Fruit fly (Drosophila melanogaster): ENCODE data around the gene CG6785.

Gene CG6785

DNA sequence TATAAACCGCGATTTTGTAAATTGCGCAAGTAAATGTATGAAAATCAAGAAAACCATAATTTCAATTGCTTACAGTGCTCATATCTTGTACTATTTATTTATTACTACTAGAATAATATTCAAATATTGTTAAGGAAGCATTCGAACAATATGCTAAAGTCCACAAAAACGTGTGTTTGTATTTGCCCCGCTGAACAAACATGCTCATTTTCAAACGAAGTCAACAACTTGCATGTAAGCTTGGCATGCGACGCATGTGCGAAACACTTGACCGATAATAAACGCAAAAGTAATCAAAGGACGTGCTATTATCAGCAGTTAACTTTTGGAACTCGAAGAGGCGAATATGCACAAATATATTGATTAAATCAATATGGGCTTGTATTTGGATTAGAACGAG lies 23.8 kb downstream of the CG6785 start:
- TF ChIP-seq Sin3A (optimal IDR thresholded peaks at IDR 0.05) (no peak), psq (optimal IDR thresholded peaks at IDR 0.05) (no peak), insv (optimal IDR thresholded peaks at IDR 0.05) (no peak), ttk (optimal IDR thresholded peaks at IDR 0.05) (no peak), h (optimal IDR thresholded peaks at IDR 0.05) (no peak), Myc (optimal IDR thresholded peaks at IDR 0.05) (no peak)

DNA sequence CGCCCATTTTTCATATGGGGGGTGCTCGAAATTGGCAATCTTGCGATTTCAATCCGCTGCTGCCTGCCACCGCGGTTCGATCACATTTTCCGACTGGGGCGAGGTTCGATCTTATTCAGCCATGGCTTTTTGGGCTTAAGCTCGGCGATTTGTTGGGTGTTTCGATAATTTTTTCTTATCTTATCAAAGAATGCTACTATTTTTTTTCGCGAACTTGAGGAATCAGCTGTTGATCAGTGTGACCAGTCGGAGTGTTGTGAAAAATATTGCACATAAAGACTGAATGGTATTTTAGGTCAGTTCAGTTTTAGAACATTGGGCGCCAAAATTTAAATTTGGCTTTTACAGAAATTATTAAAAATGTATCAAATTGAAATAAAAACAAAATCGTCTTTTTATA lies 24.3 kb downstream of the CG6785 start, which contains the start of gene Wdr81:
Gene Wdr81, minus strand, starts transcription at position 226 of the 400 bp plus-strand sequence.
- TF ChIP-seq insv (optimal IDR thresholded peaks at IDR 0.05) (no peak), psq (optimal IDR thresholded peaks at IDR 0.05) (no peak), ttk (optimal IDR thresholded peaks at IDR 0.05) (no peak), Myc (optimal IDR thresholded peaks at IDR 0.05) (no peak), Sin3A (optimal IDR thresholded peaks at IDR 0.05) (no peak)

DNA sequence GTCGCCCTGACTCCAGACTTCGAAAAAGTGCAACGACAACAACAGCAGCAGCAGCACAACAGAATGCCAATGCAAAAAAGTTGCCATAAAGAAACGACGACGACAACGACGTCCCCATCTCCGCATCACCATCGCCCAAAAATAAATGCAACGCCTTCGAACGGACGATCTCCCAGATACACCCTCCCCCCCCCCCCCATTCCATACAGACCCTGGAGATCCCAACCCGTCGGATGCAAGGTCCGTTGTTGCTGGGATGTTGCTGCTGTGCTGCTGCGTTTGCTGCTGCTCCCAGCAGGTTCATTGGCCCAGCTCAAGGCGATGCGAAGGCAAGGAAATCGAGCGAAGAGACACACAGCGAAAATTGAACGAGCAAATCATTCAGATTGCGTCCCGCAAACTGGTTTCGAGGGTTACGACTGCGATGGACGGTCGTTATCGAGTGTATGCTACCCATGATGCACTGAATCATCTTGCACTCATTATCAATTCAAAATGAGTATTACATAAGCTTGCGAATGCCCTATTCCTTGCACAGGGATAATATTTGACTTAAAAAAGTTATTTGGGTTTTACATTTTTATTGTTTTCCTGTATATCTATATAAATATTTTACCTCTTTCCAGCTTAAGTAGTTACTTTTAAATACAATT lies 31.1 kb downstream of the CG6785 start:
- no peak for TF ChIP-seq h (optimal IDR thresholded peaks at IDR 0.05)
- no peak for TF ChIP-seq Myc (optimal IDR thresholded peaks at IDR 0.05)
- no peak for TF ChIP-seq Sin3A (optimal IDR thresholded peaks at IDR 0.05)
- TF ChIP-seq insv (optimal IDR thresholded peaks at IDR 0.05) = no peak
- TF ChIP-seq ttk (optimal IDR thresholded peaks at IDR 0.05) = no peak
- TF ChIP-seq psq (optimal IDR thresholded peaks at IDR 0.05) = no peak

DNA sequence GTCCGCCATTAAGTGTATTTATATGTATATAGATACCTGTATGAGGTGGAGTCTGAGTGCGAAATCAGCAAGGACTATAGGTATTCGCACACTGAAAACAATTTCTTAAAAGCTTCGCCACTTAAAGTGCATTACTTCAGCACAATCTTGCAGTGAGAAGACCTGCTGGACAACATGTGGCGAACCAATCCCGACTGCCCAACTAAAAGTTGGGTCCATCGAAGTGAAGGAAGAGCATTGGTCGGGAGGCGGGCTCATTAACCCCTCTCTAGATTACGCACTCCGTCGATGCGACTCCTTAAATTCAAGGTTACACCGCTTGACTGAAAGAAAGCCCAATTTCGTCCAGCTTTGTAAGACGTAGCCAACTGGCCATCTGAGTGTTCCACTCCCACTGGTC lies 31.8 kb downstream of the CG6785 start:
- TF ChIP-seq insv (optimal IDR thresholded peaks at IDR 0.05) (no peak), Sin3A (optimal IDR thresholded peaks at IDR 0.05) (no peak), h (optimal IDR thresholded peaks at IDR 0.05) (no peak), ttk (optimal IDR thresholded peaks at IDR 0.05) (no peak), Myc (optimal IDR thresholded peaks at IDR 0.05) (no peak), psq (optimal IDR thresholded peaks at IDR 0.05) (no peak)

DNA sequence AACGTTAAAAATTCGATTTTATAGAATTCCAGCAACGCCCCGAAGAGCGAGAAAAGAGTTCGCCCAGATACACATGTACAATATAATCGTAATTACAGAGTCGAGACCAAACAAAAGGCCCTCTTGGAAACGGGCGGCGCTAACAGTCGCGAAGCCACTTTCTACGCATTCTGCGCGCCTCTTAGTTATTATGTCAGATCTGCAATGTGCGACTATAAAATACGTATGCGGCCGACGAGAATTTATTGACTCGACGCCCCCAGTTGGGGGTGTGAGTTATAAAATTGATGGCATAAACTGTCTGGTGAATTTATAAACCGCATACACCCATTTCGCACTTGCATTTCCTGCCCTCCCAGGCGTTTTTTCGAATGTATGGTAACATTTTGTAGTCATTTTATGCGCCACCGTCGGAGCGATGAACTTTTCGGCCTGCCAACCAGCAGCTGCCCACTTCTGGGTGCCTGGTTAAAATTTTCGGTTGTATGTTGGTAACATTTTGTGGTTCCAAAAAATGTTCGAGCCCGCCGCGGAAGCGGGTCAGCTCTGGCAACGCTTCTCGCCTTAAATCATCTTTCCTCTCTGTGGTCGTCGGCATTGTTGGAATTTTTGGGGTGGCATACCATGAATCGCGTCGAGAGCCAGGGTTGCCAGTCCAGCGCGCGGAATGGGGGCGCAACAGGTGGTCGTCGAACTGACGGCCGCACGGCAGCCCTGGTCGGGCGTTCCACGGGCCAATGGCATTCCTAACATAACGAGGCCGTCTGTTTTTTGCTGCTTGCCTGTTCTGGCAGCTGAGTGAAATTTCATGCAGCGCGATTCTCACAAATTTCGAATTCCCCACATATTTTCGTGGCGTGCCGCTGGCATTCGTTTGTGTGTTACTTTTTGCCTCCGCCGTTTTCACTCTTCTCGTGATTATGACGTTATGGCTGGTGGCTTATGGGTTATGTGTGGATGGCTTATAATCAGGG lies 33.0 kb downstream of the CG6785 start:
- TF ChIP-seq h (optimal IDR thresholded peaks at IDR 0.05) (no peak), ttk (optimal IDR thresholded peaks at IDR 0.05) (no peak), insv (optimal IDR thresholded peaks at IDR 0.05) (no peak), Myc (optimal IDR thresholded peaks at IDR 0.05) (no peak), psq (optimal IDR thresholded peaks at IDR 0.05) (no peak), Sin3A (optimal IDR thresholded peaks at IDR 0.05) (no peak)

DNA sequence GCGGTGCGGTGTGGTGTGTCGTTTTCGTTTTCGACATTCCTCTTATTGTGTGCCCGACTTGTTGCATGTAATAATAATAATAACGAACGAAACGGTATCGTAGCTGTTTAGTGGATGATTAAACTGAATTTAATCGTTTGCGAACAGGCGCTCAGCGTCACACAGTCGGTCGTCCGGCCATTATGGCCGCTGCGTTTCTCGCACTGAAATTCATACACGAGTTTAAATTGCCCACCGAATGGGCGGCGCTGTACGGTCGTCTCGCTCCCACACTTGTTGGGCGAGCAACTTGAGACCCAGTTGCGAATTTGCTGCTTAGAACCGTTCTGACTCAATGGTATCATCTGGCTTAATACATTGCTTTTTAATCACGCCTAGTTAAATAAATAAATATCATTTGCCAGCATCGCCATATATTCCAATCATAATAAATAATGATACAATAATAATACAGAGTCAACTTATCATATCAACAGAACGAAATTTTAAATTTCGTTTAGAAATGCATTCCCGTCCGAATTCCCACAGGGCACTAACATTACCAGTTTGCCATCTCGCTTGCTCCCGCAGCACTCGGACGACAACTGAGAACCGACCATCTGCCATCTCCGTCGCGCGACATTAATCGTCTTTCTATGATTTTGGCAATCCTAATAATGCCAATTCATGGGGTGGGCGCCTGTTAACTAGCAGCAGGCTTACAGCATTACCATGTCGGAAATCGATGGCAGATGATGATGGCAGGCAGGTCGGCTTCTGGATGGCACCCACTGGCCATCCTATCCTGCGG lies 33.9 kb downstream of the CG6785 start:
- TF ChIP-seq insv (optimal IDR thresholded peaks at IDR 0.05) (no peak), psq (optimal IDR thresholded peaks at IDR 0.05) (no peak), Myc (optimal IDR thresholded peaks at IDR 0.05) (no peak), ttk (optimal IDR thresholded peaks at IDR 0.05) (no peak), h (optimal IDR thresholded peaks at IDR 0.05) (no peak), Sin3A (optimal IDR thresholded peaks at IDR 0.05) (no peak)

DNA sequence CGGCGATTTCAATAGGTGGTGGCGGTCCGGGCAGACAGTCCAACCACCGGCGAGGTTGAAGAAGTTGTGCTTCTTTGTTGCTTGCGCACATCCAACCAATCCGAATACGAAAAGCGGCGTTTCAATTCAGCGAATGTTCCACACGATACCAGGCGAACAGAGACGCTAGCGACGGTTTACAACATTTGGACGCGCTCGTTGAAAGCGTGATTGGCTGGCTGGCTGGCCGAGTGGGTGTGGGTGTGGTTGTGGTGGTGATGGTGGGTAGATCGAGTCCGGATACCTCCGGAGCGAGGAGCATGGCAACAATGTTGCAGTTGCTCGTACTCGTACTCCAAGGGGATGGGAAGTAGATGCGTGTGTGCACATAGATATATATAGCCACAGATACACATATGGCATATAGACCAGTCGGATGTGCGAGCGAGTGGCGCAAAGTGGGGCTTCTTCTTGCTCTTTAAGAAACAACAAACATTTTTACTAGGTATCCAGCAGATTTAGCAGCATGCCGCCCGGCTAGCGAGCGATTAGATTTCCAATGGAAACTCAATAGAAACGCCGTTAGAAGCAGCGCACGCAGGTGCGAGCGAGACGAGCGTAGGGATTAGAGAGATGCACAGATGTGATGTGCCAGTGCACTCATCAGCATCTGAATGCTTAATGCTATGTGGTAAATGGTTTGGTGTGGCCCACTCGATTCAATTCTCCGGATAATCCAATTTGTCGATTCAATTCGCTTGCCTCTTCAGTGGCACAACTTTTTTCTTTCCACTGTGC lies 34.7 kb downstream of the CG6785 start:
- no peak for TF ChIP-seq psq (optimal IDR thresholded peaks at IDR 0.05)
- no peak for TF ChIP-seq Sin3A (optimal IDR thresholded peaks at IDR 0.05)
- TF ChIP-seq h (optimal IDR thresholded peaks at IDR 0.05) = no peak
- no peak for TF ChIP-seq ttk (optimal IDR thresholded peaks at IDR 0.05)
- no peak for TF ChIP-seq insv (optimal IDR thresholded peaks at IDR 0.05)
- no peak for TF ChIP-seq Myc (optimal IDR thresholded peaks at IDR 0.05)

DNA sequence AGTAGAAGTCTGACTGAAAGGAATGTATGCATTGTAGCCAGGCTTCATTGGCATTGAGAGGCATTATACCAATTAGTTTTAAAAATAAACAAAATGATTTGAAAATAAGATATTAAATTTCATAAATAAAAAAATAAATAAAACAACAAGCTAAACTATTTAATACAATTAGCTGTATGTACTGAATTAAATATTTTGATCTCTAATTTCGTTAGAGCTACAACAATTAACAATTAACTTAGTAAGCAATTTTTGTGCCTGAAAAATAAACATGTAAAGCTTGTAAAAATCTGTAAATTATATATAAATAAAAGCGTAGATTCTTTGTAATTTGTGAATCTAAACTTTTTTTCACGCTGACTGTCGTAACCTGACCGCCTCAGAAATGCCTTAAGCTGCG lies 37.1 kb downstream of the CG6785 start, which contains the start of gene Rh5:
Gene Rh5, plus strand, starts transcription at position 301 of the 400 bp plus-strand sequence.
- TF ChIP-seq Sin3A (optimal IDR thresholded peaks at IDR 0.05) (no peak), h (optimal IDR thresholded peaks at IDR 0.05) (no peak), psq (optimal IDR thresholded peaks at IDR 0.05) (no peak), insv (optimal IDR thresholded peaks at IDR 0.05) (no peak), Myc (optimal IDR thresholded peaks at IDR 0.05) (no peak), ttk (optimal IDR thresholded peaks at IDR 0.05) (no peak)

DNA sequence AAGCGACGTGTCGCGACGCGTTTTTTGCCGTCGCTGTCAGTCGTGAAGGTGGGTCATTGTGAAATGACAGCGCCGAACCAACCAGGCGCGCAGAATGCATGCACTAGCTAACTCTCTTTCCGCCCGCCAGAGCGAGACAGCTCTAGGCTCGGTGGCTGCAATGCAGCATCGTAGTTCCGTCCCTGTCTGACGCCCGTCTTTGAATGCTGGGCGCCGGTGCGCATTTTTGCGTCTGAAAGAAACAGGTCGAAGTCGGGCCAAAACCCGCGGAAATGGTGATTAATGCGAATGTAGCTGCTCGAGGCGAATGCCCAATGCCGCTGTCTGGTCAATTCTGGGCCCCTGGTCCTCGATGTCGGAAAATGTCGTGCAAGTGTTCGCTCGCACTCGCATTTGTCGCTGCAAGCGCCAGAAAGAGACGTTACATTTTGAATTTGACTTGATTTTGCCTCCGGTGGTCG lies 37.6 kb downstream of the CG6785 start:
- TF ChIP-seq psq (optimal IDR thresholded peaks at IDR 0.05) = no peak

DNA sequence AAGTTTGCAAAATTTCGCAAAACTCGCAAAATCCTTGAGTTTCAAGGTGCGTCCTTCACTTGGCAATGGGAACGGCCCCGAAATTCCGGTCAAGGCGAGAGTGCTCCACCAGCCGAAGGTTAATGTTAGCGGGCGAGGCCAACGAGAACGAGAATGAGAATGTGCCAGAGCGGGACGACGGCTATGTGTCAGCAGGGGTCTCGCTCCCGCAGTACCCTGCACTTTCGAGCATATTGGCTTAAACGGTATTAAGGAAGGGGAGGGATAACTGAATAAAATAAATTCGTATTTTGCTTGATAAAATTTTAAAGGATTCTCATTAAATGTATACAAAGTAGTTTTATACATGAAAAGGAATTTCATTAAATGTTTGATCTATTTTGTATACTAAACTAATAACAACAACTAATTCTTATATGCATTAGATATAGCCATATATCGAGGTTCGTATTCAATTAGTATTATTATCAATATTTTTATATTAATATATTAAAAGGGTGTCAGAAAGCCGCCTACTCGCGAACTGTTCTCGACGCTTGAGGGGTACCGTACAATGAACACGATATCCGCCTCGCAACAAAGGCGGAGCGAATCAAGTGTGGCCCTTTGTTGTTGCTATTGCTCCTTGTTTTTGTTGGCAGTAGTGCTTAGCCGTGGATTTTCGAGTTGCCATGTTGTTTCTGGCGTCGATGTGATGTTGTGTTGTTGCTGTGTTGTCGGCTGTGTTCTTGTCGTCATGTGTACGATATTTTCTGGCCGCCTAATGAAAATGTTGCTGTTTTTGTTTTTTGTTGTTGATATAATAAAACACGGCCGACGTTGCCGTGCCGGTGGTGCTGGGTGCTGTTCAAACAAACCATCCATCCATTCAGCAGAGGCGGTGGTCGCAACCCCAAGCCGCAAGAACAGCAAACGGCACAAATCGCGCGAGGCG lies 38.3 kb downstream of the CG6785 start:
- TF ChIP-seq ttk (optimal IDR thresholded peaks at IDR 0.05) (no peak), Myc (optimal IDR thresholded peaks at IDR 0.05) (no peak), insv (optimal IDR thresholded peaks at IDR 0.05) (no peak), h (optimal IDR thresholded peaks at IDR 0.05) (no peak), Sin3A (optimal IDR thresholded peaks at IDR 0.05) (no peak), psq (optimal IDR thresholded peaks at IDR 0.05) (no peak)

Measured in Kc167 (cell line).